Fruit fly (Drosophila melanogaster) whole organism, wandering third instar larva: ENCODE data around the gene SF2.

Experiments used
- Abd-B ChIP-seq: fragments of >200 bp; optimal IDR thresholded peaks from 2 replicates; lab custom pipeline; 2017; ENCODE audit warnings: missing biosample characterization, missing genetic modification characterization
- Dfd ChIP-seq: fragments of >200 bp; optimal IDR thresholded peaks from 2 replicates; lab custom pipeline; 2017; ENCODE audit warnings: missing biosample characterization, missing genetic modification characterization
- pan ChIP-seq: fragments of >200 bp; optimal IDR thresholded peaks from 2 replicates; lab custom pipeline; 2017
- sage ChIP-seq: fragments of 200-800 bp; sonication (Bioruptor generic); optimal IDR thresholded peaks from 2 replicates; lab custom pipeline; 2016; ENCODE audit warnings: missing biosample characterization, mild to moderate bottlenecking, missing genetic modification characterization

DNA sequence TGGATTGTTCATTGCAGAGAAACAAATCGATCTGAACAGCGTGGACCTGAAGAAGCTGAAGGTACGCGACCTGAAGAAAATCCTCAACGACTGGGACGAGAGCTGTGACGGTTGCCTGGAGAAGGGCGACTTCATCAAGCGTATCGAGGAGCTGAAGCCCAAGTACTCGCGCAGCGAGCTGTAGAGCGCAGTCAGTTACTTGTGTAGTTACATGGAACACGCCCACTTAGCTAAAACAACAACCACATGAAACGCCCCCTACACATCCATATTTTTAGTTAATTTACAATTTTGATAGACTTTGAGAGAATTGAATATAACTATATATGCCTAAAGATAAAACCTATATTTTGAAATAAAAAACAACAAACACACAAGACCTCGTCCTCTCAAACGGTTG, 8.6 kb upstream of the SF2 start:
- no peak for TF ChIP-seq pan (lab: Kevin White, UChicago)
- TF ChIP-seq Abd-B (GFP tag; lab: Kevin White, UChicago) = no peak
- TF ChIP-seq Dfd (GFP tag; lab: Kevin White, UChicago) = no peak
- no peak for TF ChIP-seq sage (GFP tag; lab: Kevin White, UChicago)
